Worm (Caenorhabditis elegans): ENCODE data around the gene aff-1.

aff-1 gene

ce11 chrII:6842651-6843118, 20.9 kb downstream of the aff-1 start (continued):
- TF ChIP-seq nhr-25 (tag; optimal IDR thresholded peaks at IDR 0.05) (peak; percentile 80), elt-1 (tag; optimal IDR thresholded peaks at IDR 0.05) (peak; percentile 83)

- TF ChIP-seq ceh-82 (tag; optimal IDR thresholded peaks at IDR 0.05) (no peak), lsy-12 (tag; optimal IDR thresholded peaks at IDR 0.05) (no peak), eor-1 (tag; optimal IDR thresholded peaks at IDR 0.05) (no peak), nhr-23 (tag; optimal IDR thresholded peaks at IDR 0.05) (no peak), zag-1 (tag; optimal IDR thresholded peaks at IDR 0.05) (no peak), egl-5 (tag; optimal IDR thresholded peaks at IDR 0.05) (no peak), fkh-10 (GFP tag; optimal IDR thresholded peaks at IDR 0.05) (no peak), sea-2 (GFP tag; optimal IDR thresholded peaks at IDR 0.05) (no peak)
These were observed 21.5 kb downstream of the aff-1 start for ce11 chrII:6842009-6842408.

DNA sequence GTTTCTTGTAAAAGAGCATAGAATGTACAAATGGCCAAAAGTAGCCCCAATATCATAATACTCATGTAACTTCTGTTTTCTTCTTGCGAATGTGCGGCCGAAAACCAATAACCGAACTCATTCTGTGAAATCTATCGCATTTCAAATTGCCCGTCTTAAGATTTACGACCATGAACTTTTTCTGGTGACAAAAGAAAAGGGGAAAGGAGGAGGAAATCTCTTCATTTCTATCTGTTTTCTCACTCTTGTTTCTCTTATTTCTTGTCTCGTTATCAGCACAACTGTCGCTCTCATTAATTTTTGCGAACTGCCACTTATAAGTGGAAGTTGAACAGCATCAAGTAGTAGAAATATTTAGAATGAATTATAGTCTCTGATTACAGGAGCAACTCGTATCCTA, 22.4 kb downstream of the aff-1 start:
- TF ChIP-seq skn-1 (tag; optimal IDR thresholded peaks at IDR 0.05) = no peak
- no peak for TF ChIP-seq pha-4 (tag; optimal IDR thresholded peaks at IDR 0.05)
- TF ChIP-seq ceh-9 (tag; optimal IDR thresholded peaks at IDR 0.05) = no peak
- TF ChIP-seq elt-2 (tag; optimal IDR thresholded peaks at IDR 0.05) = peak; percentile 28
- TF ChIP-seq nhr-28 (tag; optimal IDR thresholded peaks at IDR 0.05) = no peak
- no peak for TF ChIP-seq lin-15B (tag; optimal IDR thresholded peaks at IDR 0.05)
- peak; percentile 59 for TF ChIP-seq egl-27 (tag; optimal IDR thresholded peaks at IDR 0.05)
- TF ChIP-seq egl-5 (tag; optimal IDR thresholded peaks at IDR 0.05) = peak; percentile 89
- TF ChIP-seq ceh-28 (tag; optimal IDR thresholded peaks at IDR 0.05) = no peak
- TF ChIP-seq ZK546.5 (tag; optimal IDR thresholded peaks at IDR 0.05) = no peak
- no peak for TF ChIP-seq ztf-11 (tag; optimal IDR thresholded peaks at IDR 0.05)
- no peak for TF ChIP-seq fos-1 (tag; optimal IDR thresholded peaks at IDR 0.05)
- TF ChIP-seq fkh-2 (tag; optimal IDR thresholded peaks at IDR 0.05) = no peak
- TF ChIP-seq nhr-237 (tag; optimal IDR thresholded peaks at IDR 0.05) = no peak

DNA sequence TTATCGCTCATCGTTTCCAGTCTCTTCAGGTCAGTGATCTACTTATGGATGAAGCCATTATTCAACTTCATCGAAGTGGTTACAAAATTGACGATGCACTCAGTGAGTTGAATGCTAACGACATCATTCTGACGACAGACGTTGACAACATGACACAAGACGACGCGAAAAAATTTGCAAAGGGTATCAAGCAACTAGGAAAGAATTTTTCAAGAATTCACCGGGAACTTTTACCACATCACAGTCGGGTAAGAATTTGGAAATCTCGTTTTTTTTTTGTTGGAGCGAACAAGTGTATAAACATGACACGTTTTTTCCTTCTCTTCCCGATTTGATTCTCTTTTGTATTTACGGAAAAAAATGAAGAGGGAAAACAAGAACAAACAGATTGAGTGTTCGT, 22.9 kb downstream of the aff-1 start:
- TF ChIP-seq nhr-76 (tag; optimal IDR thresholded peaks at IDR 0.05) (no peak), zag-1 (tag; optimal IDR thresholded peaks at IDR 0.05) (no peak), pha-4 (tag; optimal IDR thresholded peaks at IDR 0.05) (peak; percentile 85)

ce11 chrII:6838977-6839376, 24.6 kb downstream of the aff-1 start:
- TF ChIP-seq nfya-1 (tag; optimal IDR thresholded peaks at IDR 0.05; ENCODE audit: insufficient read depth) (peak; percentile 64), ceh-82 (tag; optimal IDR thresholded peaks at IDR 0.05) (no peak), tbx-2 (tag; optimal IDR thresholded peaks at IDR 0.05) (peak; percentile 26), nhr-11 (tag; optimal IDR thresholded peaks at IDR 0.05) (no peak), elt-3 (tag; optimal IDR thresholded peaks at IDR 0.05) (no peak), egl-27 (tag; optimal IDR thresholded peaks at IDR 0.05) (no peak), ceh-9 (tag; optimal IDR thresholded peaks at IDR 0.05) (no peak), ZK546.5 (tag; optimal IDR thresholded peaks at IDR 0.05) (no peak), pha-4 (tag; optimal IDR thresholded peaks at IDR 0.05) (no peak), elt-1 (tag; optimal IDR thresholded peaks at IDR 0.05) (peak; percentile 42), nhr-43 (tag; optimal IDR thresholded peaks at IDR 0.05; ENCODE audit: poor library complexity, severe bottlenecking) (no peak), ceh-16 (tag; optimal IDR thresholded peaks at IDR 0.05) (no peak), elt-2 (tag; optimal IDR thresholded peaks at IDR 0.05) (peak; percentile 39), lin-39 (tag; optimal IDR thresholded peaks at IDR 0.05) (peak; percentile 75), sea-2 (GFP tag; optimal IDR thresholded peaks at IDR 0.05) (no peak), snpc-4 (tag; optimal IDR thresholded peaks at IDR 0.05) (no peak), nhr-237 (tag; optimal IDR thresholded peaks at IDR 0.05) (no peak), unc-62 (GFP tag; optimal IDR thresholded peaks at IDR 0.05) (peak; percentile 40), aly-2 (tag; optimal IDR thresholded peaks at IDR 0.05) (no peak)

Data from whole organism, L3 larva.